Fruit fly (Drosophila melanogaster): ENCODE results near the gene trc.
A peak's percentile ranks its signal among the peaks of the same experiment; 100 is the strongest.

The trc gene

DNA sequence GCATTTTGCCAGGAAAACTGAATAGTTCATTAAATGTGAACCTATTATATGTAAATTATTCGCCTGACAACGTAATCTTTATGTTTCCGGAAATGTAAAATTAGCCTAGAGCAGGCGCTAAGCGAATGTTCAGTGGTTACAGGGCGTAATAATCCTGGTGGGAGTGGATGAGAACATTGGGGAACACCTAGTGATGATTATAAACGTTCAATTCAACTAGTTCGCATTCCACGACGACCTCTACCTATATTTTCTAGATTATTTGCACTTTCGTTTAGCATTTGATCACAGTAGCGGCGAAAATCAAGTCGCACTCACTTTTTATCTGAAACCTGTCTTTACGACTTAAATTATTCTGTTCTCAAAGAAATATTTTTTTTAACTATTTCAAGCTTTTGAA, 26.6 kb downstream of the trc start:
- TF ChIP-seq svp (GFP tag) (no peak), CG1621 (tag; optimal IDR thresholded peaks at IDR 0.05) (no peak), cyc (GFP tag; optimal IDR thresholded peaks at IDR 0.05) (no peak), Sox102F (GFP tag; optimal IDR thresholded peaks at IDR 0.05) (no peak), CG3032 (tag; optimal IDR thresholded peaks at IDR 0.05) (no peak), Lpt (GFP tag; optimal IDR thresholded peaks at IDR 0.05) (no peak), net (GFP tag; optimal IDR thresholded peaks at IDR 0.05) (no peak), Eip75B (GFP tag; optimal IDR thresholded peaks at IDR 0.05) (no peak), topi (GFP tag; optimal IDR thresholded peaks at IDR 0.05) (no peak), Sox15 (GFP tag; optimal IDR thresholded peaks at IDR 0.05) (no peak), pdm3 (GFP tag; optimal IDR thresholded peaks at IDR 0.05) (no peak), CG16779 (tag; optimal IDR thresholded peaks at IDR 0.05) (no peak), fd59A (GFP tag; optimal IDR thresholded peaks at IDR 0.05) (no peak), CG8119 (GFP tag; IDR thresholded peaks at IDR 0.05) (no peak), CG6792 (GFP tag; optimal IDR thresholded peaks at IDR 0.05) (no peak)

DNA sequence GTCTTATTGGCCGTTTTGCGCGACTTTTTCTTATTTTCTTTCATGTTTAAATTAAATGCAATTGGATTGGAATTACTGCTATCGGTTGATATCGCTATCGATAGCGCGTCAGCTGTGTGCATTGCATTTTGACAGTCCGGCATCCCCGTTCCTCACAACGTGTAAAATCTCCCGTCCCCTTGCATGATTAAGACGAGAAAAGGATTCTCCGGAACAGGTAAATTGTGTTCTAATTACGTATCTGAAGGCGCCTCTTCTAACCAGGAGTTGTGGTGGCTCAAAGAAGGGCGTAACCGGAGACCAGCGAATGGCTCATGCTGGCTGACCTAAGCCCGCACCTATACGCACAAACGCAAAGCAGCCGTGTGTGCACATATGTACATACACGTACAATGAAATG, 27.0 kb downstream of the trc start, which contains the start of the genes CG14104 and Kap-alpha1:
TSS of gene CG14104 (minus strand) at position 97 of the 400 bp plus-strand sequence.
TSS of gene Kap-alpha1 (plus strand) at position 130 of the 400 bp plus-strand sequence.
- TF ChIP-seq Hr4 (GFP tag; optimal IDR thresholded peaks at IDR 0.05) = no peak
- TF ChIP-seq CG6792 (GFP tag; optimal IDR thresholded peaks at IDR 0.05) = no peak
- TF ChIP-seq Blimp-1 (GFP tag; optimal IDR thresholded peaks at IDR 0.05) = no peak
- TF ChIP-seq cyc (GFP tag; optimal IDR thresholded peaks at IDR 0.05) = no peak
- TF ChIP-seq CG6854 (GFP tag; optimal IDR thresholded peaks at IDR 0.05) = peak; percentile 23
- peak; percentile 4 for TF ChIP-seq esn (GFP tag; optimal IDR thresholded peaks at IDR 0.05)
- TF ChIP-seq CG32006 (GFP tag; optimal IDR thresholded peaks at IDR 0.05) = no peak
- TF ChIP-seq CG16779 (tag; optimal IDR thresholded peaks at IDR 0.05) = no peak
- no peak for TF ChIP-seq net (GFP tag; optimal IDR thresholded peaks at IDR 0.05)

- TF ChIP-seq fd59A (GFP tag; optimal IDR thresholded peaks at IDR 0.05) (no peak), acj6 (GFP tag; optimal IDR thresholded peaks at IDR 0.05) (no peak), eg (GFP tag; IDR thresholded peaks at IDR 0.05) (no peak), CG6854 (GFP tag; optimal IDR thresholded peaks at IDR 0.05) (no peak), CG8632 (GFP tag; optimal IDR thresholded peaks at IDR 0.05) (no peak)
Observed at dm6 chr3L:19805895-19806294, 28.2 kb downstream of the trc start, which contains the start of gene CG34116. CG34116 (minus strand) TSS chr3L:19806036.

- no peak for TF ChIP-seq CG34406 (GFP tag; optimal IDR thresholded peaks at IDR 0.05)
- TF ChIP-seq CG6854 (GFP tag; optimal IDR thresholded peaks at IDR 0.05) = no peak
- TF ChIP-seq Gug (GFP tag; IDR thresholded peaks at IDR 0.05) = no peak
- no peak for TF ChIP-seq CG11762 (GFP tag; optimal IDR thresholded peaks at IDR 0.05; ENCODE audit: insufficient read depth)
- TF ChIP-seq CG8319 (GFP tag; optimal IDR thresholded peaks at IDR 0.05) = no peak
- TF ChIP-seq vri (GFP tag; optimal IDR thresholded peaks at IDR 0.05) = no peak
- TF ChIP-seq achi (GFP tag; optimal IDR thresholded peaks at IDR 0.05) = no peak
- TF ChIP-seq Sox14 (GFP tag; optimal IDR thresholded peaks at IDR 0.05) = no peak
Observed at dm6 chr3L:19804908-19805307, 29.2 kb downstream of the trc start, which contains the start of the genes TORIP and Ccdc58. TORIP (minus strand) TSS chr3L:19805080. Ccdc58 (plus strand) TSS chr3L:19805181.

DNA sequence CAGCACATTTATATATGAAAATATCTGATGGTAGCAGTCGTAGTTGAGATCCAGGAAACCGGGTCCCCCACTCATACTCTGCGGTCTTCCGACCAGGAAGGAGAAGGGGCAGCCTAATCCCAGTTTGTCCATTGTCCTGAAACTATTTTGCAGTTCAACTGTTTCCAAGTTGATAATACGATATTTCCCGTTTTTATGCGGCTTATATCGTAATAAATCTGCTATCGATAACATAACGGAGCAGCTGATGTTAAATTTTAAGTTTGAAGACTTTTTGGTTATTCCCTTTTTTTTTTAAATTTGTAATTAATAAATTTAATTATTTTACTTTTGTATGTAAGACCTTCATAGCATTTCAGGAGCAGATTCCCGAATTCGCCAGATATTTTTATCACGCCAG, 33.0 kb downstream of the trc start, which contains the start of gene CG14102:
TSS of gene CG14102 (minus strand) at position 187 of the 400 bp plus-strand sequence.
- no peak for TF ChIP-seq Ets96B (tag; optimal IDR thresholded peaks at IDR 0.05)
- TF ChIP-seq vri (GFP tag; optimal IDR thresholded peaks at IDR 0.05) = no peak
- no peak for TF ChIP-seq OdsH (GFP tag; optimal IDR thresholded peaks at IDR 0.05)
- no peak for TF ChIP-seq lz (GFP tag; optimal IDR thresholded peaks at IDR 0.05)
- no peak for TF ChIP-seq CG6808 (GFP tag; optimal IDR thresholded peaks at IDR 0.05)
- TF ChIP-seq CG10631 (GFP tag; optimal IDR thresholded peaks at IDR 0.05) = no peak
- TF ChIP-seq Sox102F (GFP tag; optimal IDR thresholded peaks at IDR 0.05) = no peak
- TF ChIP-seq Hr38 (GFP tag; optimal IDR thresholded peaks at IDR 0.05) = no peak
- no peak for TF ChIP-seq dsx (GFP tag; optimal IDR thresholded peaks at IDR 0.05; ENCODE audit: poor library complexity, severe bottlenecking)
